Worm (Caenorhabditis elegans): ENCODE data around the gene C25G4.7.

- TF ChIP-seq fkh-10 (GFP tag; optimal IDR thresholded peaks at IDR 0.05) (no peak), unc-42 (tag; optimal IDR thresholded peaks at IDR 0.05) (no peak), lim-6 (tag; optimal IDR thresholded peaks at IDR 0.05) (no peak), ceh-2 (tag; optimal IDR thresholded peaks at IDR 0.05) (no peak), nhr-232 (tag; optimal IDR thresholded peaks at IDR 0.05) (no peak), dve-1 (tag; optimal IDR thresholded peaks at IDR 0.05) (no peak), sox-4 (tag; optimal IDR thresholded peaks at IDR 0.05) (no peak), nfya-1 (tag; optimal IDR thresholded peaks at IDR 0.05) (no peak), hlh-30 (tag; optimal IDR thresholded peaks at IDR 0.05; ENCODE audit: insufficient read depth) (no peak), ceh-9 (tag; optimal IDR thresholded peaks at IDR 0.05) (no peak), ceh-31 (tag; optimal IDR thresholded peaks at IDR 0.05) (no peak)
Measured at ce11 chrIV:12487194-12487593, 30.5 kb downstream of the C25G4.7 start, which contains the start of gene sru-26.
